Worm (Caenorhabditis elegans): ENCODE data around the gene W01B6.4.

The W01B6.4 gene

DNA sequence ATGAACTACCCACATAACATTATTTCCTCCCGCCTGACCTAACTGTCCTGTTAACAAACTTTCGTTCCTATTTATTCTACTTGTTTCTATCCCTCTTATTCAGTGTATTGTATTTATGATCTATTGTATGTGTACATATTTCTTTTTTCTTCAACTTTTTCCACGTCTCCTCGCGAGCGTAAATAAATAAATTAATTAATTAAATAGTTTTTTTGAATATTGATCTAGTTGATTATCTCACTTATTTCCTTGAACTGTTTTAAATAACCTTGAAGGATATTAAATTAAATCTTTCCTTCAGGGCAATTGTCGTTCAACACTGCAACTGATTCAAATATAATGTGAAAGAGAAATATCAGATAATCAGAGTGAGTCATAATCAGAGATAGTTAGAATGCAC, 32.4 kb upstream of the W01B6.4 start, which contains the start of gene frk-1:
Gene frk-1, plus strand, starts transcription at position 301 of the 400 bp plus-strand sequence.
- TF ChIP-seq sea-1 (GFP tag; conservative IDR thresholded peaks at IDR 0.05) (no peak), flt-1 (GFP tag; IDR thresholded peaks at IDR 0.05) (no peak), hmbx-1 (tag; optimal IDR thresholded peaks at IDR 0.05) (no peak), F13C5.2 (tag; optimal IDR thresholded peaks at IDR 0.05) (no peak), tbx-11 (GFP tag; IDR thresholded peaks at IDR 0.05) (no peak), aly-1 (tag; optimal IDR thresholded peaks at IDR 0.05) (no peak), scrt-1 (GFP tag; IDR thresholded peaks at IDR 0.05) (no peak), ceh-13 (GFP tag; optimal IDR thresholded peaks at IDR 0.05) (no peak), hmg-4 (GFP tag; optimal IDR thresholded peaks at IDR 0.05) (no peak), tbx-37 (GFP tag; conservative IDR thresholded peaks at IDR 0.05) (no peak), ceh-36 (tag; optimal IDR thresholded peaks at IDR 0.05) (no peak), ama-1 (optimal IDR thresholded peaks at IDR 0.05) (no peak), hnd-1 (tag; optimal IDR thresholded peaks at IDR 0.05) (no peak)

DNA sequence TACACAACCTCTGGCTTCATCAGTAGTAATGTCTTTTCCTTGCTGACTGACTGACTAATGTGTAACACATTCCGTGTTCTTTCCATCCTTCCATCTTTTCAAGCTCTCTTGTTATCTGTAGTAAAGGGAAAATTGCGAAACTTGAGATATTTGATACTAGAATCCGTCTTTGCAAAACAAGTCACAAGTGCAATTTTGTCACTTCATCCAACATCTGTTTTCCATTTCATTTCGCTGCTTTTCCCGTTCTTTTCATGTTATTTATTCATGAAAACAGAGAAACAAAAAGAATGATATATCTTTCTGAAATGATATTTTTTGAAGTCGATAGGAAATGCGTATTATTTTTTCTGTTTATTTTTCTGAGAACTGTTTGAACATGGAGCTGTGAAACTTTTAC, 29.3 kb upstream of the W01B6.4 start:
- TF ChIP-seq B0310.2 (tag; optimal IDR thresholded peaks at IDR 0.05) (no peak), sea-1 (GFP tag; conservative IDR thresholded peaks at IDR 0.05) (no peak)

DNA sequence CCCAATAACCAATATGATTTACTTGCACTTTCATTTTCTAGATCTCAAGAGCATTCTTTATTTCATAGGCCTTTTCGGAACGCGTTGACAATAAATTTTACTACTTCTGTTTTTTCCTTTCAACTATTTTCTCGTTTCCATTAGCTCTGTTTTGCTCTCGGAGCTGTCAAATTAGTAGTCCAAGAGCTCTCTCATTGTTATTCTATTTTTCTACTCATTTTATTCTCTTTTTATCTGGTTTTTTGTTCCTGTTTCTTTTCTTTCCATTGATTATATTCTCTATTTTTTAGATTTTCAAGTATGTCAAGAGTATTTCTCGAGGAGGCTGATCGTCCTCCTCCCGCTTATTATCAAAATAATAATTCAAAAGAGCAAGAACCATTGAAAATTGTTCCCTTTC, 28.2 kb upstream of the W01B6.4 start, which contains the start of gene T04B2.3:
Gene T04B2.3, plus strand, starts transcription at position 301 of the 400 bp plus-strand sequence.
- TF ChIP-seq scrt-1 (GFP tag; IDR thresholded peaks at IDR 0.05) = no peak
- TF ChIP-seq aly-1 (tag; optimal IDR thresholded peaks at IDR 0.05) = no peak
- no peak for TF ChIP-seq ceh-36 (tag; optimal IDR thresholded peaks at IDR 0.05)
- no peak for TF ChIP-seq hmg-4 (GFP tag; optimal IDR thresholded peaks at IDR 0.05)
- TF ChIP-seq hmbx-1 (tag; optimal IDR thresholded peaks at IDR 0.05) = no peak
- TF ChIP-seq ets-7 (tag; optimal IDR thresholded peaks at IDR 0.05) = no peak
- TF ChIP-seq tbx-11 (GFP tag; IDR thresholded peaks at IDR 0.05) = no peak
- no peak for TF ChIP-seq sea-1 (GFP tag; conservative IDR thresholded peaks at IDR 0.05)
- no peak for TF ChIP-seq flt-1 (GFP tag; IDR thresholded peaks at IDR 0.05)
- TF ChIP-seq B0310.2 (tag; optimal IDR thresholded peaks at IDR 0.05) = no peak
- no peak for TF ChIP-seq tra-4 (tag; optimal IDR thresholded peaks at IDR 0.05)
- TF ChIP-seq pes-1 (GFP tag; IDR thresholded peaks at IDR 0.05) = no peak
- no peak for TF ChIP-seq ama-1 (optimal IDR thresholded peaks at IDR 0.05)
- no peak for TF ChIP-seq tbx-37 (GFP tag; conservative IDR thresholded peaks at IDR 0.05)
- no peak for TF ChIP-seq hnd-1 (tag; optimal IDR thresholded peaks at IDR 0.05)
- TF ChIP-seq F13C5.2 (tag; optimal IDR thresholded peaks at IDR 0.05) = no peak
- no peak for TF ChIP-seq ceh-13 (GFP tag; optimal IDR thresholded peaks at IDR 0.05)

DNA sequence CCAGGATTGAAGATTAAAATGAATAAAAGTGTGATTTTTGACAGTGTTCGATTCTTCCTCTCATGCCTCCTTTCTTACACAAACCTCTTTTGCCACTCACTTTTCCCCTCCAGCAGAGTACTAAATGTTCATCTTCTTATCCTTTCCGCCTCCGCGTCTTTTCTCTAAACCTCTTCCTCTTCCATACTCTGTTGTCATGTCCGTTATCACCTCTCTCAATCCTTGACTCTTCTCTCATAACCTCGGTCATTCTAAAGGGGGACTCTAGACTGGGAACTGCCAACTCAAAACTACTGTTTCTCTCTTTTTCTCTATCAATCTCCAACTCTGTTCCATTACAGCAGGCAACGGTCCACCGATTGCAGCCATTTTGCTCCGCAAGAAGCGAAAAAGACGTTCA, 27.0 kb upstream of the W01B6.4 start:
- TF ChIP-seq hmg-4 (GFP tag; optimal IDR thresholded peaks at IDR 0.05) (no peak), ceh-13 (GFP tag; optimal IDR thresholded peaks at IDR 0.05) (no peak)

DNA sequence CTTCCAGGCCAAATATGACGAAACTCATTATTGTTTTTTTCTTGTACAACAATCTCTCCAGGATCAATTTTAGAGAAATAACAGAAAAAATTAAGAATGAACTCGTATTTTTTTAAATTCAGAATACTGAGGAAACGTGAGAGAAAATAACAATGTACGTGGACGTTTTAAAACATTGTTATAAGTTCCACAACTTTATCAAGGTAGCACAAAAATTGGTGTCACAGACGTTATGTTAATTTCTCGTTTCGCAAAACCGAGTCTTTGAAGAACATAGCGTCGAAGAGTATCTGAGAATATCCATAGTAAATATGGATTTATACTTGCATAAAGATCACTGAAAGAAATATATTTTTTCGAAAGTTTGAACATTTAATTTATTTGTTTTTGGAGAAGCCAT, 24.2 kb upstream of the W01B6.4 start, which contains the start of gene T04B2.8:
Gene T04B2.8, minus strand, starts transcription at position 101 of the 400 bp plus-strand sequence.
- TF ChIP-seq aly-1 (tag; optimal IDR thresholded peaks at IDR 0.05) (no peak), scrt-1 (GFP tag; IDR thresholded peaks at IDR 0.05) (no peak)

DNA sequence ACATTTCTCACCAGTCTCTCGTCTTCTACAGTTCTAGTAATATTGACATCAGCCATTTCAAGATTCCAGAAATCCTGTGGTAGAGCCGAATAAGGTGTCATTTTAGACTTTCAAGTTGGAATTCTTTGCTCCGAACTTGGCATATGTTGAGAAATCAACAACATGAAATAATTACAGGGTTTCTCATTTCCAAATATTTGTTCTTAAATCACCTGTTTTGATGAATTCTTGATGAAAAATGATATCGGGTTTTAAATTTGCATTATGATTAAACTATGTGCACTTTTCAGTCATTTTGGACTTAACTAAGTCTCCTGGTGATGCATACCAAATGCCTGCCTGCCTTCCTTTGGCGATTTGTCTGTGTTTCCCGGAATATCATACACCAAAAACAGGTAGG, 21.7 kb upstream of the W01B6.4 start, which contains the start of gene srv-12:
Gene srv-12, minus strand, starts transcription at position 101 of the 400 bp plus-strand sequence.
- TF ChIP-seq pes-1 (GFP tag; IDR thresholded peaks at IDR 0.05) (no peak), B0310.2 (tag; optimal IDR thresholded peaks at IDR 0.05) (no peak), sea-1 (GFP tag; conservative IDR thresholded peaks at IDR 0.05) (no peak), tbx-11 (GFP tag; IDR thresholded peaks at IDR 0.05) (no peak), hmg-4 (GFP tag; optimal IDR thresholded peaks at IDR 0.05) (no peak), ceh-13 (GFP tag; optimal IDR thresholded peaks at IDR 0.05) (no peak), aly-1 (tag; optimal IDR thresholded peaks at IDR 0.05) (no peak), hnd-1 (tag; optimal IDR thresholded peaks at IDR 0.05) (no peak)

DNA sequence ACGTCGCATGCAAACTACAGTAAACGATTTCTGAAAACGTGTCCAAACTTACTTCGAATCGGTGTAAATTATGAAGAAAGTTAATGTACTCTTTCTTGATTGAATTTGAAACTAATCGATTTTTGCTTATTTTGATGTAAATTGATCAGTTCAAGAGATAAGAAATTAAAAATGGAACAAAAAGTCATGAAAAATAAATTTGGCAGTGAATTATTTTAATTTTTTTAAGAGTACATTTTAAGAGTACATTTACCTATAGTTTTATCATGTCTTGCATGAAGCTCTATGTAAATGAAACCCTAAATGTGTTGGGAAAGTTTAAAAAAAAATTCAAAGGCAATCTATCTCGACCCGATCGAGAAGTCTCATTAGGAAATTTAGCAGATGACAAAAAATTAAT, 19.1 kb upstream of the W01B6.4 start, which contains the start of gene T04B2.7:
Gene T04B2.7, minus strand, starts transcription at position 101 of the 400 bp plus-strand sequence.
- no peak for TF ChIP-seq aly-1 (tag; optimal IDR thresholded peaks at IDR 0.05)
- TF ChIP-seq B0310.2 (tag; optimal IDR thresholded peaks at IDR 0.05) = no peak
- TF ChIP-seq hmbx-1 (tag; optimal IDR thresholded peaks at IDR 0.05) = no peak
- TF ChIP-seq scrt-1 (GFP tag; IDR thresholded peaks at IDR 0.05) = no peak
- TF ChIP-seq ama-1 (optimal IDR thresholded peaks at IDR 0.05) = no peak
- TF ChIP-seq ceh-36 (tag; optimal IDR thresholded peaks at IDR 0.05) = no peak
- no peak for TF ChIP-seq ceh-13 (GFP tag; optimal IDR thresholded peaks at IDR 0.05)
- no peak for TF ChIP-seq hnd-1 (tag; optimal IDR thresholded peaks at IDR 0.05)
- TF ChIP-seq pes-1 (GFP tag; IDR thresholded peaks at IDR 0.05) = no peak
- no peak for TF ChIP-seq ets-7 (tag; optimal IDR thresholded peaks at IDR 0.05)
- TF ChIP-seq hmg-4 (GFP tag; optimal IDR thresholded peaks at IDR 0.05) = no peak
- no peak for TF ChIP-seq sea-1 (GFP tag; conservative IDR thresholded peaks at IDR 0.05)
- TF ChIP-seq F13C5.2 (tag; optimal IDR thresholded peaks at IDR 0.05) = no peak
- TF ChIP-seq tra-4 (tag; optimal IDR thresholded peaks at IDR 0.05) = no peak
- TF ChIP-seq flt-1 (GFP tag; IDR thresholded peaks at IDR 0.05) = no peak
- TF ChIP-seq tbx-37 (GFP tag; conservative IDR thresholded peaks at IDR 0.05) = no peak
- TF ChIP-seq tbx-11 (GFP tag; IDR thresholded peaks at IDR 0.05) = no peak

DNA sequence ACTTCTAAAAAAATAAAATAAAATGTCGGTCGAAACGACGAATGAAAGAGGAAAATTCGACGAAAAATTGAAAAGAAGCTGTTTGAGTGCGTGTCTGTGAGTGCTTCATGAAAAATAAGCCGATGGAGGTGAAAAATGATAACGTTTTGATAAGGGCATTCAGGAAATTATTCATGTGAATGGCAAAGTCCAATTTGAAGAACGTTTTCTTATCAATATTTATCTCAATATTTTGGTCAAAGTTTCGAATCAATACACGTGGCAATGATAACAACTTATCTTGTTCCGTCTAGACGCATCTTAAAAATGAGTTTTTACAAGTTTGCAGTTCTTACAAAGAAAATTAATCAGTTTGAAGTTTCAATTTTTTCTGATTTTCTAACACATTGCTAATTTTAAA, 16.1 kb upstream of the W01B6.4 start:
- TF ChIP-seq tbx-37 (GFP tag; conservative IDR thresholded peaks at IDR 0.05) (no peak), hnd-1 (tag; optimal IDR thresholded peaks at IDR 0.05) (no peak), pes-1 (GFP tag; IDR thresholded peaks at IDR 0.05) (no peak), ceh-13 (GFP tag; optimal IDR thresholded peaks at IDR 0.05) (no peak), aly-1 (tag; optimal IDR thresholded peaks at IDR 0.05) (no peak), sea-1 (GFP tag; conservative IDR thresholded peaks at IDR 0.05) (no peak), ceh-36 (tag; optimal IDR thresholded peaks at IDR 0.05) (no peak), B0310.2 (tag; optimal IDR thresholded peaks at IDR 0.05) (no peak), flt-1 (GFP tag; IDR thresholded peaks at IDR 0.05) (no peak), ets-7 (tag; optimal IDR thresholded peaks at IDR 0.05) (no peak), hmbx-1 (tag; optimal IDR thresholded peaks at IDR 0.05) (no peak), ama-1 (optimal IDR thresholded peaks at IDR 0.05) (no peak), F13C5.2 (tag; optimal IDR thresholded peaks at IDR 0.05) (no peak), hmg-4 (GFP tag; optimal IDR thresholded peaks at IDR 0.05) (no peak), tbx-11 (GFP tag; IDR thresholded peaks at IDR 0.05) (no peak), tra-4 (tag; optimal IDR thresholded peaks at IDR 0.05) (no peak), scrt-1 (GFP tag; IDR thresholded peaks at IDR 0.05) (no peak)
